Worm (Caenorhabditis elegans): ENCODE data around the gene F22F7.7.
A peak's percentile ranks its signal among the peaks of the same experiment; 100 is the strongest.

F22F7.7 gene

DNA sequence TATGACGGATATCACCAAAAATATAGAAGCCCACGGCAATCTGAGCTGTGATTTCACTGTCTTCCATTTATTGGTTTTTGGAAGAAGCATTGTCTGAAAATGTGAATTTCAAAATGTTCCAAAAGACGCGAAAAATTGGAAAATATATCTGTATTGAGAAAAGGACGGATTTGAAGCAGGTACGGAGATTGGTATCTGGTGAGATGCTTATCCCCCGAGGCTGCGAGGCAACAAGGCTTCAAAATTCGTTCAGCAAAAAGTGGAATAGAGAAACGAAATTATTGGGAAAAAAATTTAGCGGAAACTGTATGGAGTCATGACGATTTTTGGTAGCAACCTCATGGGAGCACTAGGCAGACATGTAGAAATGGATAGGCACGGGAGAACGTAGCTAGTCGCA is 36.7 kb downstream of the F22F7.7 start, which contains the start of gene F36F12.1:
Gene F36F12.1, minus strand, starts transcription at position 101 of the 400 bp plus-strand sequence.
- TF ChIP-seq fkh-4 (tag; optimal IDR thresholded peaks at IDR 0.05; ENCODE audit: borderline replicate concordance) (no peak), efl-1 (optimal IDR thresholded peaks at IDR 0.05) (no peak), efl-1 (GFP tag; optimal IDR thresholded peaks at IDR 0.05 in 1 of 2) (peak in 1 of 2 experiments; percentile 55)

DNA sequence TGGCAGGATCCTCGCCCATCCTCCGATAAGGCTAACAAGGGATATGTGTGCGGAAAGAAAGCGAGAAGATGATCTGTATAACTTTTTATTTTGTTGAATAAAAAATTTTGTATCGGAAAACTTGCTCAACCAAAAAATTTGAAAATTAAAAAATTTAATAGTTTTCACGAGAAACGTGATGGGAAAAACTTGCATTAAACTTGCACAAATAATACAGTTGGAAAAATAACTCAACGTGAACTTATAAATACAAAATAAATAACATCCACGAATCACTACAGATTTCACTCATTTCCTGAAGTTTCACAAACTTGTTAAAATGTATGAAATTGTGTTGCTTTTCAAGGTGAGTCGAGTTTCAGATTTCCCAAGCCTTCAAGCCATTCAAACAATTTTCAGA is 40.8 kb downstream of the F22F7.7 start, which contains the start of gene F36F12.7:
Gene F36F12.7, plus strand, starts transcription at position 301 of the 400 bp plus-strand sequence.
- TF ChIP-seq ceh-63 (GFP tag; optimal IDR thresholded peaks at IDR 0.05) (no peak), nhr-47 (tag; optimal IDR thresholded peaks at IDR 0.05) (no peak), nhr-77 (tag; optimal IDR thresholded peaks at IDR 0.05) (no peak), C16A3.4 (tag; optimal IDR thresholded peaks at IDR 0.05) (no peak), nhr-237 (tag; optimal IDR thresholded peaks at IDR 0.05) (no peak), nhr-28 (tag; optimal IDR thresholded peaks at IDR 0.05) (no peak), unc-98 (GFP tag; IDR thresholded peaks at IDR 0.05) (no peak), F16B12.6 (tag; optimal IDR thresholded peaks at IDR 0.05) (no peak), nhr-12 (tag; optimal IDR thresholded peaks at IDR 0.05) (no peak), rnt-1 (tag; optimal IDR thresholded peaks at IDR 0.05) (no peak)

DNA sequence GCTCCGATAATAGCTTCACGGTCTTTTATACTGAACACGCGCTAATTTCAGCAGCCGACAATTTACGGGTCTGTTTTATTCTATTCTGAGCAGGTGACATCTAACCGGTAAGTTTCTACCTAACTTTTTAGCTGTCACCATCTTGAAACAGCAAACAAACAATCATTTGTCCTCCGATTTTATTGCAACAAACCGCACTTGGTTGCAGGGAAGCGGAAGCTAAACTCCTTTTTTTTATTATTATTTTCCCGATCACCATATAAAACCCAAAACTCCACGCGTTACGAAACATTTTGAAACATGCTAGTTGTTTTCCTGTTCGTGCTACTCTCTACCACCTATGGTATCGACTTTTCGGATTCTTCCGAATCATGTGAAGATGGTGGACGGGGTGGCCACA is 42.2 kb downstream of the F22F7.7 start, which contains the start of gene clec-208:
Gene clec-208, plus strand, starts transcription at position 301 of the 400 bp plus-strand sequence.
- no peak for TF ChIP-seq isw-1 (GFP tag; IDR thresholded peaks at IDR 0.05)
- TF ChIP-seq ceh-82 (tag; optimal IDR thresholded peaks at IDR 0.05) = no peak
- TF ChIP-seq unc-86 (tag; optimal IDR thresholded peaks at IDR 0.05) = no peak
- no peak for TF ChIP-seq nhr-28 (tag; optimal IDR thresholded peaks at IDR 0.05)
- TF ChIP-seq nhr-11 (tag; optimal IDR thresholded peaks at IDR 0.05) = no peak
- TF ChIP-seq nhr-76 (tag; optimal IDR thresholded peaks at IDR 0.05) = no peak
- TF ChIP-seq Y116A8C.19 (tag; optimal IDR thresholded peaks at IDR 0.05; ENCODE audit: borderline replicate concordance) = no peak
- no peak for TF ChIP-seq lir-3 (tag; optimal IDR thresholded peaks at IDR 0.05; ENCODE audit: poor library complexity)
- TF ChIP-seq unc-130 (tag; optimal IDR thresholded peaks at IDR 0.05) = no peak
- TF ChIP-seq rnt-1 (tag; optimal IDR thresholded peaks at IDR 0.05) = no peak
- TF ChIP-seq lin-35 (GFP tag; optimal IDR thresholded peaks at IDR 0.05) = no peak

DNA sequence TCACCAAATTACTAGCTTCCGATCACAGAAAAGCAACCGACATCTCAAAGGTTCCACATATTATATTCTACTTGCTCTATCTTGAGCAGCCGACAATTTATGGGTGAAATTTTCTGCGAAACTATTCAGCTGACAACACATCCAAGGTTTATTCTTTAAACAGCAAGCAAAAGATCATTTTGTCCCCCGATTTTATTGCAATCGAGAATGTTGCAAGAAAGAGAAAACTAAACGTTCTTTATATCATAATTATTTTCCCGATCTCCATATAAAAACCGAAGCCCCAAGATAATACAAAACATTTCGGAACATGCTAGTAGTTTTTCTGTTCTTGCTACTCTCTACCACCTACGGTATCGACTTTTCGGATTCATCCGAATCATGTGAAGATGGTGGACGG is 44.1 kb downstream of the F22F7.7 start, which contains the start of gene clec-207:
Gene clec-207, plus strand, starts transcription at position 301 of the 400 bp plus-strand sequence.
- TF ChIP-seq irx-1 (tag; optimal IDR thresholded peaks at IDR 0.05) = no peak
- TF ChIP-seq nhr-84 (tag; optimal IDR thresholded peaks at IDR 0.05) = no peak
- TF ChIP-seq nhr-90 (tag; optimal IDR thresholded peaks at IDR 0.05; ENCODE audit: poor library complexity) = no peak
- TF ChIP-seq nhr-71 (tag; optimal IDR thresholded peaks at IDR 0.05) = no peak
- TF ChIP-seq ceh-8 (GFP tag; optimal IDR thresholded peaks at IDR 0.05) = no peak
- TF ChIP-seq fkh-8 (tag; optimal IDR thresholded peaks at IDR 0.05) = no peak
- TF ChIP-seq sox-4 (tag; optimal IDR thresholded peaks at IDR 0.05) = no peak
- no peak for TF ChIP-seq tlp-1 (tag; optimal IDR thresholded peaks at IDR 0.05)
- TF ChIP-seq isw-1 (GFP tag; IDR thresholded peaks at IDR 0.05) = no peak
- no peak for TF ChIP-seq vab-15 (tag; optimal IDR thresholded peaks at IDR 0.05)
- no peak for TF ChIP-seq aha-1 (tag; optimal IDR thresholded peaks at IDR 0.05)
- no peak for TF ChIP-seq mef-2 (tag; optimal IDR thresholded peaks at IDR 0.05)
- TF ChIP-seq fkh-10 (GFP tag; optimal IDR thresholded peaks at IDR 0.05) = no peak
- TF ChIP-seq egl-27 (tag; optimal IDR thresholded peaks at IDR 0.05) = no peak
- no peak for TF ChIP-seq nhr-20 (tag; optimal IDR thresholded peaks at IDR 0.05)
- TF ChIP-seq nhr-11 (tag; optimal IDR thresholded peaks at IDR 0.05) = no peak
- TF ChIP-seq C04F5.9 (tag; optimal IDR thresholded peaks at IDR 0.05) = no peak
- no peak for TF ChIP-seq sptf-1 (tag; optimal IDR thresholded peaks at IDR 0.05)
- no peak for TF ChIP-seq tbx-2 (tag; optimal IDR thresholded peaks at IDR 0.05)

All from whole organism, L1 larva.